Fruit fly (Drosophila melanogaster) whole organism, embryonic: Measurements from ENCODE around the gene CG15435.
A peak's percentile ranks its signal among the peaks of the same experiment; 100 is the strongest.

ENCODE experiments used
- B-H2 ChIP-seq: fragments of 200-800 bp; sonication (Bioruptor generic); optimal IDR thresholded peaks from 2 replicates; lab custom pipeline; 2018; ENCODE audit warnings: missing biosample characterization, mild to moderate bottlenecking, missing genetic modification characterization
- CG10209 ChIP-seq: fragments of 200-800 bp; sonication (Bioruptor generic); optimal IDR thresholded peaks from 3 replicates; lab custom pipeline; 2017; ENCODE audit warnings: missing biosample characterization, mild to moderate bottlenecking, missing genetic modification characterization, missing genetic modification reagents
- CG11093 ChIP-seq: fragments of 200-800 bp; sonication (Bioruptor generic); IDR thresholded peaks from 3 replicates; pipeline ENCODE4 v1.3.6; 2022; ENCODE audit warnings: missing biosample characterization, missing genetic modification characterization
- CG1233 ChIP-seq: fragments of 200-800 bp; sonication (Bioruptor generic); optimal IDR thresholded peaks from 4 replicates; lab custom pipeline; 2018; ENCODE audit warnings: missing biosample characterization, mild to moderate bottlenecking, missing genetic modification characterization
- CG14860 ChIP-seq: fragments of 200-800 bp; sonication (Bioruptor generic); IDR thresholded peaks from 3 replicates; pipeline ENCODE4 v1.3.6; 2022; ENCODE audit warnings: missing biosample characterization, missing genetic modification characterization; ENCODE audit not compliant: partially characterized antibody
- CG15073 ChIP-seq: fragments of 200-800 bp; sonication (Bioruptor generic); optimal IDR thresholded peaks from 2 replicates; lab custom pipeline; 2016; ENCODE audit warnings: missing biosample characterization, missing genetic modification characterization
- CG1603 ChIP-seq: fragments of 200-800 bp; sonication (Bioruptor generic); optimal IDR thresholded peaks from 2 replicates; lab custom pipeline; 2019; ENCODE audit warnings: missing biosample characterization, mild to moderate bottlenecking, missing genetic modification characterization, moderate library complexity
- CG17328 ChIP-seq: fragments of 200-800 bp; sonication (Bioruptor generic); IDR thresholded peaks from 2 replicates; pipeline ENCODE4 v1.3.6; 2022; ENCODE audit warnings: missing biosample characterization, missing genetic modification characterization
- CG18764 ChIP-seq: fragments of 200-800 bp; sonication (Bioruptor generic); optimal IDR thresholded peaks from 3 replicates; lab custom pipeline; 2016; ENCODE audit warnings: missing biosample characterization, missing genetic modification characterization
- CG4404 ChIP-seq: fragments of 200-800 bp; sonication (Bioruptor generic); IDR thresholded peaks from 2 replicates; pipeline ENCODE4 v1.3.6; 2022; ENCODE audit warnings: missing biosample characterization, missing genetic modification characterization
- CG4707 ChIP-seq: fragments of 200-800 bp; sonication (Bioruptor generic); optimal IDR thresholded peaks from 2 replicates; lab custom pipeline; 2018; ENCODE audit warnings: missing biosample characterization, mild to moderate bottlenecking, missing genetic modification characterization, moderate library complexity
- CG5953 ChIP-seq: fragments of 200-800 bp; sonication (Bioruptor generic); IDR thresholded peaks from 2 replicates; pipeline ENCODE4 v1.3.6; 2022; ENCODE audit warnings: missing biosample characterization, missing genetic modification characterization
- CG7271 ChIP-seq: fragments of 200-800 bp; sonication (Bioruptor generic); optimal IDR thresholded peaks from 2 replicates; lab custom pipeline; 2018; ENCODE audit warnings: missing biosample characterization, mild to moderate bottlenecking, missing genetic modification characterization, moderate library complexity
- CG8290 ChIP-seq, 3 experiments: fragments of 200-800 bp; sonication (Bioruptor generic); optimal IDR thresholded peaks; 2 replicates each; lab custom pipeline; 2016 to 2019; ENCODE audit warnings: missing biosample characterization in 3 of 3, missing genetic modification characterization in 3 of 3, mild to moderate bottlenecking in 2 of 3, moderate library complexity in 1 of 3
- CG9876 ChIP-seq: fragments of 200-800 bp; sonication (Bioruptor generic); optimal IDR thresholded peaks from 2 replicates; lab custom pipeline; 2016; ENCODE audit warnings: missing biosample characterization, missing genetic modification characterization
- Ets97D ChIP-seq: fragments of 200-800 bp; sonication (Bioruptor generic); optimal IDR thresholded peaks from 3 replicates; lab custom pipeline; 2016; ENCODE audit warnings: missing biosample characterization, missing genetic modification characterization
- H15 ChIP-seq: fragments of 200-800 bp; sonication (Bioruptor generic); IDR thresholded peaks from 3 replicates; pipeline ENCODE4 v1.3.6; 2022; ENCODE audit warnings: missing biosample characterization, missing genetic modification characterization
- Jarid2 ChIP-seq: fragments of 200-800 bp; sonication (Bioruptor generic); optimal IDR thresholded peaks from 3 replicates; lab custom pipeline; 2017; ENCODE audit warnings: mild to moderate bottlenecking, missing biosample characterization, missing genetic modification reagents, missing genetic modification characterization
- Med ChIP-seq: fragments of 200-800 bp; sonication (Bioruptor generic); peaks from one replicate; lab custom pipeline; 2016; ENCODE audit warnings: missing biosample characterization, missing genetic modification characterization, mild to moderate bottlenecking, inconsistent platforms, moderate library complexity
- Scr ChIP-seq: fragments of 200-800 bp; sonication (Bioruptor generic); IDR thresholded peaks from 2 replicates; pipeline ENCODE4 v1.3.6; 2022; ENCODE audit warnings: missing biosample characterization, missing genetic modification characterization; ENCODE audit not compliant: partially characterized antibody
- Trl ChIP-seq, 3 experiments: fragments of >200 bp in 2 of 3; fragments of 200-800 bp in 1 of 3; sonication (Bioruptor generic) in 1 of 3; optimal IDR thresholded peaks; 2 replicates in 1 of 3; 3 replicates in 2 of 3; lab custom pipeline; 2016 to 2017; ENCODE audit warnings: missing biosample characterization in 1 of 3, missing genetic modification characterization in 1 of 3
- ci ChIP-seq: fragments of 200-800 bp; sonication (Bioruptor generic); IDR thresholded peaks from 3 replicates; pipeline ENCODE4 v1.3.6; 2022; ENCODE audit warnings: missing biosample characterization, missing genetic modification characterization
- gt ChIP-seq: fragments of 200-800 bp; sonication (Bioruptor generic); IDR thresholded peaks from 2 replicates; pipeline ENCODE4 v1.3.6; 2022; ENCODE audit warnings: missing biosample characterization, missing genetic modification characterization
- inv ChIP-seq: fragments of 200-800 bp; sonication (Bioruptor generic); IDR thresholded peaks from 2 replicates; pipeline ENCODE4 v1.3.6; 2022; ENCODE audit warnings: missing biosample characterization, missing genetic modification characterization; ENCODE audit not compliant: partially characterized antibody
- lmd ChIP-seq: fragments of 200-800 bp; sonication (Bioruptor generic); IDR thresholded peaks from 2 replicates; pipeline ENCODE4 v1.3.6; 2022; ENCODE audit warnings: missing biosample characterization, missing genetic modification characterization
- nau ChIP-seq: fragments of 200-800 bp; sonication (Bioruptor generic); optimal IDR thresholded peaks from 3 replicates; lab custom pipeline; 2017; ENCODE audit warnings: missing biosample characterization, mild to moderate bottlenecking, missing genetic modification characterization, missing genetic modification reagents
- pum ChIP-seq: fragments of 200-800 bp; sonication (Bioruptor generic); optimal IDR thresholded peaks from 2 replicates; lab custom pipeline; 2016; ENCODE audit warnings: missing biosample characterization, missing genetic modification characterization
- sens-2 ChIP-seq: fragments of 200-800 bp; sonication (Bioruptor generic); IDR thresholded peaks from 2 replicates; pipeline ENCODE4 v1.3.6; 2022; ENCODE audit warnings: missing biosample characterization, missing genetic modification characterization
- unc-4 ChIP-seq: fragments of 200-800 bp; sonication (Bioruptor generic); IDR thresholded peaks from 2 replicates; pipeline ENCODE4 v1.3.6; 2022; ENCODE audit warnings: missing biosample characterization, missing genetic modification characterization; ENCODE audit not compliant: partially characterized antibody

The CG15435 gene

DNA sequence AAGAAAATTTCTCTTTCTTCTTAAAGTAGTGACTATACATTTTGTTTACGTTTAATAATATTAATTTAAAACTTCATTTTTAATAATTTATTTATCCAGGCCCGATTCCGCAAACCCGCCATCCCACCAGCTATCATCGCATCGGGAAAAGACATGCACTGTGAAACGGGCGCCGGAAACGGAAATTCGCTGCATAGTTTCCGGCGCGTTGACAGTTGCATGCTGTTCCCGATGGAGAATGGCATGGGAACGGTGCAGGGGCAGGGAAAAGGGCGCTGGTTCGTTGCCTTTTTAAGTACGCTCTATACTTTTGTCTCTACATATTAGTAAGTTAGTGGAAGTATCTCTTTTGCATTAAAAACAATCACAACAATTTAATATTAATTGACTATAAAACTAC, 18.4 kb downstream of the CG15435 start:
- TF ChIP-seq CG1233 (GFP tag; lab: Kevin White, UChicago): no peak
- peak; percentile 74 for TF ChIP-seq CG7271
- TF ChIP-seq CG14860 (GFP tag; lab: Robert Waterston, UW): no peak
- no peak for TF ChIP-seq CG18764 (GFP tag; lab: Kevin White, UChicago)
- TF ChIP-seq CG5953 (GFP tag; lab: Robert Waterston, UW): no peak
- TF ChIP-seq CG8290 (GFP tag; optimal IDR thresholded peaks at IDR 0.05; lab: Kevin White, UChicago): no peak
- TF ChIP-seq CG8290 (tag; optimal IDR thresholded peaks at IDR 0.05; lab: Kevin White, UChicago): peak in 1 of 2 experiments; percentile 19
- peak; percentile 34 for TF ChIP-seq Med (GFP tag; lab: Kevin White, UChicago)
- no peak for TF ChIP-seq CG15073
- TF ChIP-seq unc-4: no peak
- no peak for TF ChIP-seq CG9876 (GFP tag; lab: Kevin White, UChicago)
- TF ChIP-seq lmd: no peak
- no peak for TF ChIP-seq inv (GFP tag; lab: Robert Waterston, UW)
- no peak for TF ChIP-seq nau
- no peak for TF ChIP-seq Scr
- no peak for TF ChIP-seq gt (GFP tag; lab: Robert Waterston, UW)
- peak; percentile 62; the same call in 2 of the 3 replicates for TF ChIP-seq ci (GFP tag; lab: Robert Waterston, UW)
- TF ChIP-seq Ets97D (GFP tag; lab: Kevin White, UChicago): peak; percentile 72
- TF ChIP-seq pum: no peak
- no peak for TF ChIP-seq B-H2 (GFP tag; lab: Kevin White, UChicago)
- TF ChIP-seq Jarid2 (GFP tag; lab: Kevin White, UChicago): no peak
- TF ChIP-seq CG17328 (GFP tag; lab: Robert Waterston, UW): 0 out of 2 replicates have a peak, but pooled peaks have one; percentile 21
- TF ChIP-seq CG4707 (GFP tag; lab: Kevin White, UChicago): no peak
- no peak for TF ChIP-seq CG11093 (GFP tag; lab: Robert Waterston, UW)
- 0 out of 2 replicates have a peak, but pooled peaks have one; percentile 22 for TF ChIP-seq sens-2 (GFP tag; lab: Robert Waterston, UW)
- no peak for TF ChIP-seq CG4404
- no peak for TF ChIP-seq CG1603 (tag; lab: Kevin White, UChicago)
- TF ChIP-seq H15 (GFP tag; lab: Robert Waterston, UW): 0 out of 3 replicates have a peak, but pooled peaks have one; percentile 25
- no peak for TF ChIP-seq CG10209
- TF ChIP-seq Trl (optimal IDR thresholded peaks at IDR 0.05; lab: Kevin White, UChicago): no peak
- TF ChIP-seq Trl (GFP tag; optimal IDR thresholded peaks at IDR 0.05; lab: Kevin White, UChicago): no peak
